Fruit fly (Drosophila melanogaster) whole organism, adult: ENCODE measurements around the gene sowi.

ENCODE experiments used
- CG11617 ChIP-seq: fragments of 200-800 bp; sonication (Bioruptor generic); optimal IDR thresholded peaks from 2 replicates; lab custom pipeline; 2017; ENCODE audit warnings: mild to moderate bottlenecking, missing biosample characterization, missing genetic modification reagents, missing genetic modification characterization
- CG14711 ChIP-seq: fragments of 200-800 bp; sonication (Bioruptor generic); optimal IDR thresholded peaks from 2 replicates; lab custom pipeline; 2018; ENCODE audit warnings: missing biosample characterization, mild to moderate bottlenecking, missing genetic modification characterization, moderate library complexity
- CG7101 ChIP-seq: fragments of 200-800 bp; sonication (Bioruptor generic); optimal IDR thresholded peaks from 2 replicates; lab custom pipeline; 2018; ENCODE audit warnings: missing biosample characterization, mild to moderate bottlenecking, missing genetic modification characterization, moderate library complexity
- Clk ChIP-seq: fragments of 200-800 bp; sonication (Bioruptor generic); optimal IDR thresholded peaks from 2 replicates; lab custom pipeline; 2017; ENCODE audit warnings: missing biosample characterization, missing genetic modification characterization
- Crg-1 ChIP-seq: fragments of 200-800 bp; sonication (Bioruptor generic); optimal IDR thresholded peaks from 2 replicates; lab custom pipeline; 2016; ENCODE audit warnings: missing biosample characterization, missing genetic modification characterization
- Hr96 ChIP-seq: fragments of 200-800 bp; sonication (Bioruptor generic); optimal IDR thresholded peaks from 2 replicates; lab custom pipeline; 2016; ENCODE audit warnings: missing biosample characterization, missing genetic modification characterization
- bab1 ChIP-seq: fragments of 200-800 bp; sonication (Bioruptor generic); optimal IDR thresholded peaks from 3 replicates; lab custom pipeline; 2019; ENCODE audit warnings: missing biosample characterization, mild to moderate bottlenecking, missing genetic modification characterization, moderate library complexity
- cic ChIP-seq: fragments of 200-800 bp; sonication (Bioruptor generic); optimal IDR thresholded peaks from 2 replicates; lab custom pipeline; 2017; ENCODE audit warnings: missing biosample characterization, mild to moderate bottlenecking, missing genetic modification characterization, moderate library complexity
- pad ChIP-seq: fragments of 200-800 bp; sonication (Bioruptor generic); optimal IDR thresholded peaks from 3 replicates; lab custom pipeline; 2017; ENCODE audit warnings: missing biosample characterization, missing genetic modification characterization, mild to moderate bottlenecking, moderate library complexity, missing genetic modification reagents

dm6 chr3R:6659941-6660340, 32.2 kb upstream of the sowi start, which contains the start of gene agt:
- no peak for TF ChIP-seq pad
- peak; percentile 36 for TF ChIP-seq CG14711 (tag; lab: Kevin White, UChicago)
- no peak for TF ChIP-seq CG7101 (tag; lab: Kevin White, UChicago)
- TF ChIP-seq Crg-1 (GFP tag; lab: Kevin White, UChicago), result no peak
- TF ChIP-seq Hr96 (GFP tag; lab: Kevin White, UChicago), result no peak
- TF ChIP-seq bab1, result no peak
- TF ChIP-seq Clk (GFP tag; lab: Kevin White, UChicago), result no peak
- no peak for TF ChIP-seq CG11617 (GFP tag; lab: Kevin White, UChicago)
- TF ChIP-seq cic (GFP tag; lab: Kevin White, UChicago), result no peak
